Worm (Caenorhabditis elegans) whole organism, L1 larva: ENCODE data around the gene nhr-112.

Source experiments
- dsc-1 ChIP-seq: sonication (generic microtip); optimal IDR thresholded peaks from 2 replicates; lab custom pipeline; 2016; ENCODE audit warnings: mild to moderate bottlenecking, missing genetic modification characterization, missing compliant biosample characterization
- fkh-10 ChIP-seq: sonication (generic microtip); optimal IDR thresholded peaks from 2 replicates; lab custom pipeline; 2017; ENCODE audit warnings: missing biosample characterization, missing genetic modification reagents, missing genetic modification characterization
- lin-39 ChIP-seq: fragments of 150-350 bp; optimal IDR thresholded peaks from 2 replicates; lab custom pipeline; 2014; ENCODE audit warnings: missing biosample characterization, missing genetic modification reagents, missing genetic modification characterization
- lsy-2 ChIP-seq, 2 experiments: fragments of 150-350 bp; optimal IDR thresholded peaks; 2 replicates each; lab custom pipeline; 2014; ENCODE audit warnings: missing biosample characterization in 2 of 2, missing genetic modification characterization in 2 of 2
- nhr-11 ChIP-seq: fragments of 150-350 bp; optimal IDR thresholded peaks from 2 replicates; lab custom pipeline; 2014; ENCODE audit warnings: missing biosample characterization, missing genetic modification characterization
- nhr-28 ChIP-seq: fragments of 150-350 bp; optimal IDR thresholded peaks from 2 replicates; lab custom pipeline; 2014; ENCODE audit warnings: missing biosample characterization, missing genetic modification characterization
- nhr-77 ChIP-seq: fragments of 150-350 bp; optimal IDR thresholded peaks from 2 replicates; lab custom pipeline; 2014; ENCODE audit warnings: missing biosample characterization, missing genetic modification characterization
- snpc-4 ChIP-seq: fragments of 150-350 bp; optimal IDR thresholded peaks from 2 replicates; lab custom pipeline; 2014; ENCODE audit warnings: missing biosample characterization, missing genetic modification characterization

DNA sequence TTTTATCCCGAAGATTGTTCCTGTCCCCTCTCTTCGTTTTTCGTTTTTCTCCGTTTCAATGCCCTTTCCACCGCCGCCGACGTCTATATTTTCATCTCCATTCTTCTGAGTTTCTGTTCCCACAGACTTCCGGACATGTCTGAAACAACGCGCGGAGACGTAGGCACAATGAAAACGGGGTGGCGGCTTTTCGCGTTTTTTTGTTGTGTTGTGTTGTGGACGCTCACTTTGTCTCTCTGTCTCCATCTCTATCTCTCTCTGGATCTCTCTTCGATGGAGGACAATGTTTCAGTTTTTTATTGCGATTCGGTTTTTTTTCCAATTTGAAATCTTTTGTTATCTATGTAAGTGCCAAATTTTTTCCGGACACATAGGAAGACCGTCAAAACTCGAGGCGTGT is 36.3 kb upstream of the nhr-112 start:
- TF ChIP-seq lin-39 (tag; lab: Kevin White, UChicago) (no peak), nhr-77 (no peak), nhr-11 (no peak), nhr-28 (no peak), dsc-1 (tag; lab: Kevin White, UChicago) (no peak), lsy-2 (tag; optimal IDR thresholded peaks at IDR 0.05; lab: Kevin White, UChicago) (no peak), fkh-10 (GFP tag; lab: Kevin White, UChicago) (no peak), snpc-4 (tag; lab: Kevin White, UChicago) (no peak)
